Fruit fly (Drosophila melanogaster) whole organism, embryonic: ENCODE data around the gene CG12995.

Source experiments
- CG12104 ChIP-seq: fragments of 200-800 bp; sonication (Bioruptor generic); optimal IDR thresholded peaks from 3 replicates; lab custom pipeline; 2016; ENCODE audit warnings: missing biosample characterization, missing genetic modification characterization
- CG14860 ChIP-seq: fragments of 200-800 bp; sonication (Bioruptor generic); IDR thresholded peaks from 3 replicates; pipeline ENCODE4 v1.3.6; 2022; ENCODE audit warnings: missing biosample characterization, missing genetic modification characterization; ENCODE audit not compliant: partially characterized antibody
- CG2129 ChIP-seq: fragments of 200-800 bp; sonication (Bioruptor generic); IDR thresholded peaks from 2 replicates; pipeline ENCODE4 v1.3.6; 2022; ENCODE audit warnings: missing biosample characterization, missing genetic modification characterization; ENCODE audit not compliant: partially characterized antibody
- dpn ChIP-seq, 2 experiments: fragments of 200-800 bp; sonication (Bioruptor generic); optimal IDR thresholded peaks; 3 replicates each; lab custom pipeline; 2016; ENCODE audit warnings: missing biosample characterization in 2 of 2, missing genetic modification characterization in 2 of 2
- pan ChIP-seq, 4 experiments: fragments of >200 bp in 3 of 4; fragments of 200-800 bp in 1 of 4; sonication (Bioruptor generic) in 1 of 4; optimal IDR thresholded peaks in 3 of 4; IDR thresholded peaks in 1 of 4; 2 replicates each; pipeline versions ENCODE4 v1.3.6 to Lab custom; 2017 to 2022; ENCODE audit warnings: missing biosample characterization in 2 of 4, missing genetic modification characterization in 2 of 4, mixed read lengths in 1 of 4
- sqz ChIP-seq: fragments of 200-800 bp; sonication (Bioruptor generic); optimal IDR thresholded peaks from 3 replicates; lab custom pipeline; 2018; ENCODE audit warnings: missing biosample characterization, mild to moderate bottlenecking, missing genetic modification characterization

The CG12995 gene

dm6 chrX:17159819-17160218 is 50.0 kb downstream of the CG12995 start, which contains the start of gene baz (continued):
- TF ChIP-seq CG2129 (GFP tag; lab: Robert Waterston, UW) (peak; percentile 58), pan (optimal IDR thresholded peaks at IDR 0.05; lab: Kevin White, UChicago) (no peak), pan (GFP tag; optimal IDR thresholded peaks at IDR 0.05 in 1 of 2, IDR thresholded peaks at IDR 0.05 in 1 of 2) (peak in 1 of 2 experiments; percentile 19), CG14860 (GFP tag; lab: Robert Waterston, UW) (peak; percentile 73), dpn (GFP tag; optimal IDR thresholded peaks at IDR 0.05; lab: Kevin White, UChicago) (peak in 1 of 2 experiments; percentile 16), CG12104 (GFP tag; lab: Kevin White, UChicago) (no peak), sqz (GFP tag; lab: Kevin White, UChicago) (peak; percentile 61)
